Fruit fly (Drosophila melanogaster) whole organism, embryonic: ENCODE results near the gene CG14431.

Experiments
- Ada2b ChIP-seq: fragments of 200-800 bp; sonication (Bioruptor generic); IDR thresholded peaks from 2 replicates; pipeline ENCODE4 v1.3.6; 2022; ENCODE audit warnings: missing biosample characterization, missing genetic modification characterization
- Atf6 ChIP-seq: fragments of 200-800 bp; sonication (Bioruptor generic); IDR thresholded peaks from 2 replicates; pipeline ENCODE4 v1.3.6; 2022; ENCODE audit warnings: missing biosample characterization, missing genetic modification characterization
- CG12236 ChIP-seq: fragments of 200-800 bp; sonication (Bioruptor generic); optimal IDR thresholded peaks from 2 replicates; lab custom pipeline; 2016; ENCODE audit warnings: missing biosample characterization, missing genetic modification characterization
- CG12942 ChIP-seq: fragments of 200-800 bp; sonication (Bioruptor generic); optimal IDR thresholded peaks from 3 replicates; lab custom pipeline; 2016; ENCODE audit warnings: missing biosample characterization, missing genetic modification characterization
- CG13424 ChIP-seq: fragments of 200-800 bp; sonication (Bioruptor generic); optimal IDR thresholded peaks from 2 replicates; lab custom pipeline; 2019; ENCODE audit warnings: missing biosample characterization, mild to moderate bottlenecking, missing genetic modification characterization, moderate library complexity
- CG13775 ChIP-seq: fragments of 200-800 bp; sonication (Bioruptor generic); optimal IDR thresholded peaks from 3 replicates; lab custom pipeline; 2017; ENCODE audit warnings: missing biosample characterization, mild to moderate bottlenecking, missing genetic modification characterization
- CG1603 ChIP-seq: fragments of 200-800 bp; sonication (Bioruptor generic); optimal IDR thresholded peaks from 2 replicates; lab custom pipeline; 2019; ENCODE audit warnings: missing biosample characterization, mild to moderate bottlenecking, missing genetic modification characterization, moderate library complexity
- CG16779 ChIP-seq: fragments of 200-800 bp; sonication (Bioruptor generic); IDR thresholded peaks from 2 replicates; pipeline ENCODE4 v1.3.6; 2022; ENCODE audit warnings: missing biosample characterization, missing genetic modification characterization
- CG16863 ChIP-seq: fragments of 200-800 bp; sonication (Bioruptor generic); optimal IDR thresholded peaks from 3 replicates; lab custom pipeline; 2016; ENCODE audit warnings: missing biosample characterization, missing genetic modification characterization
- CG17912 ChIP-seq: fragments of 200-800 bp; sonication (Bioruptor generic); optimal IDR thresholded peaks from 2 replicates; lab custom pipeline; 2018; ENCODE audit warnings: missing biosample characterization, mild to moderate bottlenecking, missing genetic modification characterization
- CG18011 ChIP-seq: fragments of 200-800 bp; sonication (Bioruptor generic); optimal IDR thresholded peaks from 2 replicates; lab custom pipeline; 2017; ENCODE audit warnings: missing biosample characterization, missing genetic modification characterization, mild to moderate bottlenecking, moderate library complexity, missing genotype
- CG18619 ChIP-seq: fragments of 200-800 bp; sonication (Bioruptor generic); optimal IDR thresholded peaks from 3 replicates; lab custom pipeline; 2017; ENCODE audit warnings: missing biosample characterization, mild to moderate bottlenecking, missing genetic modification characterization
- CG2129 ChIP-seq: fragments of 200-800 bp; sonication (Bioruptor generic); IDR thresholded peaks from 2 replicates; pipeline ENCODE4 v1.3.6; 2022; ENCODE audit warnings: missing biosample characterization, missing genetic modification characterization; ENCODE audit not compliant: partially characterized antibody
- CG2678 ChIP-seq: fragments of 200-800 bp; sonication (Bioruptor generic); optimal IDR thresholded peaks from 3 replicates; lab custom pipeline; 2019; ENCODE audit warnings: missing biosample characterization, mild to moderate bottlenecking, missing genetic modification characterization, moderate library complexity
- CG33557 ChIP-seq: fragments of 200-800 bp; sonication (Bioruptor generic); optimal IDR thresholded peaks from 2 replicates; lab custom pipeline; 2019; ENCODE audit warnings: missing biosample characterization, mild to moderate bottlenecking, missing genetic modification characterization, moderate library complexity
- CG4282 ChIP-seq: fragments of 200-800 bp; sonication (Bioruptor generic); optimal IDR thresholded peaks from 2 replicates; lab custom pipeline; 2016; ENCODE audit warnings: missing biosample characterization, missing genetic modification characterization
- CG6272 ChIP-seq: fragments of 200-800 bp; sonication (Bioruptor generic); IDR thresholded peaks from 2 replicates; pipeline ENCODE4 v1.3.6; 2022; ENCODE audit warnings: missing biosample characterization, missing genetic modification characterization
- CG6689 ChIP-seq: fragments of 200-800 bp; sonication (Bioruptor generic); IDR thresholded peaks from 2 replicates; pipeline ENCODE4 v1.3.6; 2022; ENCODE audit warnings: missing biosample characterization, missing genetic modification characterization
- CG7271 ChIP-seq: fragments of 200-800 bp; sonication (Bioruptor generic); optimal IDR thresholded peaks from 2 replicates; lab custom pipeline; 2018; ENCODE audit warnings: missing biosample characterization, mild to moderate bottlenecking, missing genetic modification characterization, moderate library complexity
- CG7786 ChIP-seq: fragments of 200-800 bp; sonication (Bioruptor generic); optimal IDR thresholded peaks from 2 replicates; lab custom pipeline; 2016; ENCODE audit warnings: missing biosample characterization, missing genetic modification characterization
- CG8765 ChIP-seq: fragments of 200-800 bp; sonication (Bioruptor generic); IDR thresholded peaks from 2 replicates; pipeline ENCODE4 v1.3.6; 2022; ENCODE audit warnings: missing biosample characterization, missing genetic modification characterization
- CG9797 ChIP-seq: fragments of 200-800 bp; sonication (Bioruptor generic); optimal IDR thresholded peaks from 3 replicates; lab custom pipeline; 2018; ENCODE audit warnings: missing biosample characterization, mild to moderate bottlenecking, missing genetic modification characterization
- CTCF ChIP-seq: fragments of 200-800 bp; sonication (Bioruptor generic); optimal IDR thresholded peaks from 2 replicates; lab custom pipeline; 2017; ENCODE audit warnings: missing biosample characterization, mild to moderate bottlenecking, missing genetic modification characterization, moderate library complexity
- Dek ChIP-seq: fragments of 200-800 bp; sonication (Bioruptor generic); optimal IDR thresholded peaks from 3 replicates; lab custom pipeline; 2019; ENCODE audit warnings: missing biosample characterization, mild to moderate bottlenecking, missing genetic modification characterization, moderate library complexity
- Dip3 ChIP-seq: fragments of 200-800 bp; sonication (Bioruptor generic); optimal IDR thresholded peaks from 3 replicates; lab custom pipeline; 2016; ENCODE audit warnings: missing biosample characterization, missing genetic modification characterization
- E2f2 ChIP-seq: fragments of 200-800 bp; sonication (Bioruptor generic); IDR thresholded peaks from 2 replicates; pipeline ENCODE4 v1.3.6; 2022; ENCODE audit warnings: missing biosample characterization, missing genetic modification characterization
- Eip74EF ChIP-seq, 2 experiments: fragments of 200-800 bp in 1 of 2; fragments of >200 bp in 1 of 2; sonication (Bioruptor generic) in 1 of 2; optimal IDR thresholded peaks; 2 replicates each; lab custom pipeline; 2017 to 2019; ENCODE audit warnings: missing biosample characterization in 2 of 2, missing genetic modification characterization in 2 of 2, mild to moderate bottlenecking in 1 of 2, moderate library complexity in 1 of 2
- Fer3 ChIP-seq: fragments of 200-800 bp; sonication (Bioruptor generic); optimal IDR thresholded peaks from 2 replicates; lab custom pipeline; 2018; ENCODE audit warnings: missing biosample characterization, mild to moderate bottlenecking, missing genetic modification characterization, moderate library complexity
- Mes4 ChIP-seq: fragments of 200-800 bp; sonication (Bioruptor generic); optimal IDR thresholded peaks from 2 replicates; lab custom pipeline; 2016; ENCODE audit warnings: missing biosample characterization, missing genetic modification characterization
- NfI ChIP-seq: fragments of 200-800 bp; sonication (Bioruptor generic); optimal IDR thresholded peaks from 3 replicates; lab custom pipeline; 2018; ENCODE audit warnings: missing biosample characterization, mild to moderate bottlenecking, missing genetic modification characterization, moderate library complexity
- Poxn ChIP-seq: fragments of 200-800 bp; sonication (Bioruptor generic); IDR thresholded peaks from 2 replicates; pipeline ENCODE4 v1.3.6; 2022; ENCODE audit warnings: missing biosample characterization, missing genetic modification characterization
- Ravus ChIP-seq: fragments of 200-800 bp; sonication (Bioruptor generic); IDR thresholded peaks from 2 replicates; pipeline ENCODE4 v1.3.6; 2022; ENCODE audit warnings: missing biosample characterization, missing genetic modification characterization
- Sin3A ChIP-seq: fragments of >200 bp; optimal IDR thresholded peaks from 2 replicates; lab custom pipeline; 2018
- Stat92E ChIP-seq, 3 experiments: fragments of >200 bp in 2 of 3; fragments of 200-800 bp in 1 of 3; sonication (Bioruptor generic) in 1 of 3; optimal IDR thresholded peaks; 2 replicates each; lab custom pipeline; 2017 to 2019; ENCODE audit warnings: missing biosample characterization in 3 of 3, missing genetic modification characterization in 3 of 3, mild to moderate bottlenecking in 1 of 3, moderate library complexity in 1 of 3
- YL-1 ChIP-seq: fragments of 200-800 bp; sonication (Bioruptor generic); optimal IDR thresholded peaks from 3 replicates; lab custom pipeline; 2017; ENCODE audit warnings: missing biosample characterization, mild to moderate bottlenecking, missing genetic modification characterization
- aop ChIP-seq: fragments of 200-800 bp; sonication (Bioruptor generic); IDR thresholded peaks from 2 replicates; pipeline ENCODE4 v1.3.6; 2022; ENCODE audit warnings: missing biosample characterization, missing genetic modification characterization
- chn ChIP-seq: fragments of 200-800 bp; sonication (Bioruptor generic); optimal IDR thresholded peaks from 2 replicates; lab custom pipeline; 2016; ENCODE audit warnings: missing biosample characterization, missing genetic modification characterization
- crp ChIP-seq, 2 experiments: fragments of 200-800 bp; sonication (Bioruptor generic); optimal IDR thresholded peaks; 2 replicates in 1 of 2; 3 replicates in 1 of 2; lab custom pipeline; 2017; ENCODE audit warnings: missing biosample characterization in 2 of 2, missing genetic modification characterization in 2 of 2, mild to moderate bottlenecking in 1 of 2, moderate library complexity in 1 of 2
- dan ChIP-seq: fragments of 200-800 bp; sonication (Bioruptor generic); IDR thresholded peaks from 2 replicates; pipeline ENCODE4 v1.3.6; 2022; ENCODE audit warnings: missing biosample characterization, missing genetic modification characterization
- dimm ChIP-seq: fragments of 200-800 bp; sonication (Bioruptor generic); IDR thresholded peaks from 2 replicates; pipeline ENCODE4 v1.3.6; 2022; ENCODE audit warnings: missing biosample characterization, missing genetic modification characterization
- eyg ChIP-seq: fragments of 200-800 bp; sonication (Bioruptor generic); optimal IDR thresholded peaks from 3 replicates; lab custom pipeline; 2016; ENCODE audit warnings: missing biosample characterization, missing genetic modification characterization
- lab ChIP-seq: fragments of 200-800 bp; sonication (Bioruptor generic); optimal IDR thresholded peaks from 3 replicates; lab custom pipeline; 2017; ENCODE audit warnings: missing biosample characterization, missing genetic modification characterization, mild to moderate bottlenecking, moderate library complexity, missing genetic modification reagents
- nom ChIP-seq: fragments of 200-800 bp; sonication (Bioruptor generic); optimal IDR thresholded peaks from 2 replicates; lab custom pipeline; 2017; ENCODE audit warnings: missing biosample characterization, missing genetic modification characterization, mild to moderate bottlenecking, moderate library complexity, missing genetic modification reagents
- p53 ChIP-seq: fragments of 200-800 bp; sonication (Bioruptor generic); optimal IDR thresholded peaks from 2 replicates; lab custom pipeline; 2016; ENCODE audit warnings: missing biosample characterization, missing genetic modification characterization
- peb ChIP-seq: fragments of 200-800 bp; sonication (Bioruptor generic); IDR thresholded peaks from 2 replicates; pipeline ENCODE4 v1.3.6; 2022; ENCODE audit warnings: missing biosample characterization, missing genetic modification characterization
- pfk ChIP-seq: fragments of 200-800 bp; sonication (Bioruptor generic); optimal IDR thresholded peaks from 2 replicates; lab custom pipeline; 2018; ENCODE audit warnings: missing biosample characterization, mild to moderate bottlenecking, missing genetic modification characterization, moderate library complexity
- pum ChIP-seq: fragments of 200-800 bp; sonication (Bioruptor generic); optimal IDR thresholded peaks from 2 replicates; lab custom pipeline; 2016; ENCODE audit warnings: missing biosample characterization, missing genetic modification characterization
- pzg ChIP-seq: fragments of 200-800 bp; sonication (Bioruptor generic); optimal IDR thresholded peaks from 3 replicates; lab custom pipeline; 2018; ENCODE audit warnings: missing biosample characterization, mild to moderate bottlenecking, missing genetic modification characterization, moderate library complexity
- ro ChIP-seq: fragments of 200-800 bp; sonication (Bioruptor generic); IDR thresholded peaks from 2 replicates; pipeline ENCODE4 v1.3.6; 2022; ENCODE audit warnings: missing biosample characterization, missing genetic modification characterization
- schlank ChIP-seq: fragments of 200-800 bp; sonication (Bioruptor generic); optimal IDR thresholded peaks from 2 replicates; lab custom pipeline; 2018; ENCODE audit warnings: missing biosample characterization, mild to moderate bottlenecking, missing genetic modification characterization
- ssp ChIP-seq: fragments of 200-800 bp; sonication (Bioruptor generic); IDR thresholded peaks from 2 replicates; pipeline ENCODE4 v1.3.6; 2022; ENCODE audit warnings: missing biosample characterization, missing genetic modification characterization
- vvl ChIP-seq: fragments of 200-800 bp; sonication (Bioruptor generic); IDR thresholded peaks from 2 replicates; pipeline ENCODE4 v1.3.6; 2022; ENCODE audit warnings: missing biosample characterization, missing genetic modification characterization
- zf30C ChIP-seq: fragments of 200-800 bp; sonication (Bioruptor generic); optimal IDR thresholded peaks from 3 replicates; lab custom pipeline; 2018; ENCODE audit warnings: missing biosample characterization, mild to moderate bottlenecking, missing genetic modification characterization

Gene CG14431

dm6 chrX:6982054-6982453 lies 74.0 kb downstream of the CG14431 start (continued):
- TF ChIP-seq ro (GFP tag; lab: Robert Waterston, UW): no peak
- TF ChIP-seq chn: no peak
- TF ChIP-seq E2f2 (GFP tag; lab: Robert Waterston, UW): no peak
- no peak for TF ChIP-seq CG12236 (GFP tag; lab: Kevin White, UChicago)
- no peak for TF ChIP-seq CG17912 (GFP tag; lab: Kevin White, UChicago)
- TF ChIP-seq CG9797: no peak
- peak; percentile 58 for TF ChIP-seq CG2678 (tag; lab: Kevin White, UChicago)
- no peak for TF ChIP-seq CTCF (GFP tag; lab: Kevin White, UChicago)
- no peak for TF ChIP-seq Sin3A (lab: Kevin White, UChicago)
- no peak for TF ChIP-seq Atf6
- TF ChIP-seq Dek (tag; lab: Kevin White, UChicago): no peak
- TF ChIP-seq CG2129 (GFP tag; lab: Robert Waterston, UW): no peak
- TF ChIP-seq dan (GFP tag; lab: Robert Waterston, UW): no peak
- peak; percentile 77 for TF ChIP-seq zf30C (GFP tag; lab: Kevin White, UChicago)
- peak; percentile 19 for TF ChIP-seq CG13424 (tag; lab: Kevin White, UChicago)
- TF ChIP-seq CG7271 (tag; lab: Kevin White, UChicago): no peak
- TF ChIP-seq CG8765: no peak
- TF ChIP-seq CG18011 (GFP tag; lab: Kevin White, UChicago): no peak
- TF ChIP-seq CG6272: no peak
- no peak for TF ChIP-seq CG4282 (GFP tag; lab: Kevin White, UChicago)
- TF ChIP-seq nom: no peak
- TF ChIP-seq Stat92E (GFP tag; optimal IDR thresholded peaks at IDR 0.05; lab: Kevin White, UChicago): no peak
- no peak for TF ChIP-seq CG6689 (GFP tag; lab: Robert Waterston, UW)
- no peak for TF ChIP-seq Poxn (GFP tag; lab: Robert Waterston, UW)
- no peak for TF ChIP-seq pzg (GFP tag; lab: Kevin White, UChicago)
- TF ChIP-seq CG16863 (GFP tag; lab: Kevin White, UChicago): no peak
- no peak for TF ChIP-seq Ravus (GFP tag; lab: Robert Waterston, UW)
- peak; percentile 17 for TF ChIP-seq CG33557 (GFP tag; lab: Kevin White, UChicago)
- no peak for TF ChIP-seq pum (GFP tag; lab: Kevin White, UChicago)
- peak; percentile 24 for TF ChIP-seq CG13775 (GFP tag; lab: Kevin White, UChicago)
- no peak for TF ChIP-seq CG18619 (GFP tag; lab: Kevin White, UChicago)
- no peak for TF ChIP-seq ssp (GFP tag; lab: Robert Waterston, UW)
- no peak for TF ChIP-seq NfI
- no peak for TF ChIP-seq eyg
- TF ChIP-seq aop (GFP tag; lab: Robert Waterston, UW): no peak
- no peak for TF ChIP-seq schlank (tag; lab: Kevin White, UChicago)
- TF ChIP-seq dimm (GFP tag; lab: Robert Waterston, UW): no peak
- TF ChIP-seq CG16779 (GFP tag; lab: Robert Waterston, UW): no peak
- no peak for TF ChIP-seq Eip74EF (GFP tag; optimal IDR thresholded peaks at IDR 0.05; lab: Kevin White, UChicago)
- peak; percentile 34; the same call in 1 of the 2 replicates for TF ChIP-seq vvl (GFP tag; lab: Robert Waterston, UW)
- no peak for TF ChIP-seq p53 (GFP tag; lab: Kevin White, UChicago)
- TF ChIP-seq Fer3 (tag; lab: Kevin White, UChicago): no peak
- TF ChIP-seq crp (GFP tag; optimal IDR thresholded peaks at IDR 0.05; lab: Kevin White, UChicago): no peak
- TF ChIP-seq CG7786 (GFP tag; lab: Kevin White, UChicago): no peak
- TF ChIP-seq pfk (GFP tag; lab: Kevin White, UChicago): no peak
- peak; percentile 52 for TF ChIP-seq CG1603
- TF ChIP-seq lab (GFP tag; lab: Kevin White, UChicago): peak; percentile 41
- TF ChIP-seq CG12942 (GFP tag; lab: Kevin White, UChicago): no peak
- no peak for TF ChIP-seq Ada2b (GFP tag; lab: Robert Waterston, UW)
- no peak for TF ChIP-seq Mes4 (GFP tag; lab: Kevin White, UChicago)
- no peak for TF ChIP-seq Dip3 (GFP tag; lab: Kevin White, UChicago)
- TF ChIP-seq peb (GFP tag; lab: Robert Waterston, UW): no peak
- TF ChIP-seq YL-1 (GFP tag; lab: Kevin White, UChicago): no peak
